Worm (Caenorhabditis elegans): Measurements from ENCODE around the gene snf-12.
A peak's percentile ranks its signal among the peaks of the same experiment; 100 is the strongest.

The snf-12 gene

DNA sequence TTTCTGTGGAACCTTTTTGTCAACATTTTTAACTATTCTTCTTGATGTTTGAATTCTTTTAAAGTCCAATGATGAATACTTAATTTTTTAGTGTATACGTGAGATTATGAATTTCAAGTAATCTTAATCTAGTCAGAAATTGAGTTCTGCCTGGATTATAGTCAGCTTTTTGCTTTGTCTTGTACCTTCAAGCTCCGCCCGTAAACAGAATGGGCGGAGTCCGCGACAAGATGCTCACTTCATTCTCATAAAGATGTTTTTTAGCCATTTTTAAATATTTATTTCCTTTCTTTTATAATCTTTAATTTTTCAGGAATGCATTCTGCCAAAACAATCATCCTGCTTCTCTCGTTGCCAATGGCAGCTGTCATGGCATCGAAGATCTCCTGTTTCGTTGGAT is 47.6 kb downstream of the snf-12 start, which contains the start of gene F47E1.1:
F47E1.1 (plus strand) TSS at position 301 of the 400 bp plus-strand sequence.
- TF ChIP-seq T20F7.1 (GFP tag; optimal IDR thresholded peaks at IDR 0.05) (no peak), daf-12 (tag; optimal IDR thresholded peaks at IDR 0.05) (no peak), madf-9 (GFP tag; conservative IDR thresholded peaks at IDR 0.05) (no peak), R02D3.7 (tag; optimal IDR thresholded peaks at IDR 0.05) (no peak), daf-16 (GFP tag; optimal IDR thresholded peaks at IDR 0.05) (no peak), daf-16 (tag; optimal IDR thresholded peaks at IDR 0.05) (no peak), mes-2 (tag; optimal IDR thresholded peaks at IDR 0.05; ENCODE audit: poor library complexity, severe bottlenecking) (no peak), arid-1 (GFP tag; conservative IDR thresholded peaks at IDR 0.05) (no peak)

DNA sequence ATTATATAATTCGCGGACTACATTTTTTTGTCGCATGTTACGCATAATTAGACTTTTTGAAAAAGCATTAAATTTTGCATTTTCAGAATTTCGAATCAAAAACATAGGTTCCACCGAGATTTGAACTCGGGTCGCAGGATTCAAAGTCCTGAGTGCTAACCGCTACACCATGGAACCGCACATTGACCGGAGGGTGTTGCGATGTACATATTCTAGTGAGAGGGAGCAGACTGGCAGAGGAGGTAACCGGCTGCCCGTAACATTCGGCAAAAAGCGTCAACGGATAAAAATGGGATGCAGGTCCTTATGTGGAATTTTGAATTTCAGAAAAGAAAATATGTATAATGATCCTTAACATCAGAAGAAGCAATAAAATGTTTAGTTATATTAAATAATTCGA is 48.9 kb downstream of the snf-12 start:
- TF ChIP-seq unc-130 (GFP tag; optimal IDR thresholded peaks at IDR 0.05) (no peak), ztf-11 (tag; optimal IDR thresholded peaks at IDR 0.05) (no peak), ama-1 (optimal IDR thresholded peaks at IDR 0.05) (no peak), ZK337.2 (GFP tag; IDR thresholded peaks at IDR 0.05) (no peak), nhr-10 (tag; optimal IDR thresholded peaks at IDR 0.05) (no peak), arid-1 (GFP tag; conservative IDR thresholded peaks at IDR 0.05) (peak; percentile 70; the same call in 1 of the 2 replicates), D1046.2 (GFP tag; IDR thresholded peaks at IDR 0.05) (no peak), spr-3 (GFP tag; optimal IDR thresholded peaks at IDR 0.05) (peak; percentile 6), ctbp-1 (GFP tag; IDR thresholded peaks at IDR 0.05) (no peak; the same call in 1 of the 2 replicates), gei-8 (GFP tag; optimal IDR thresholded peaks at IDR 0.05) (no peak), R02D3.7 (tag; optimal IDR thresholded peaks at IDR 0.05) (no peak), ztf-7 (tag; optimal IDR thresholded peaks at IDR 0.05) (no peak), sdz-12 (GFP tag; optimal IDR thresholded peaks at IDR 0.05) (no peak), dmd-6 (GFP tag; IDR thresholded peaks at IDR 0.05) (peak; percentile 42), ceh-20 (GFP tag; IDR thresholded peaks at IDR 0.05) (0 out of 2 replicates have a peak, but pooled peaks have one; percentile 43), zfp-3 (GFP tag; conservative IDR thresholded peaks at IDR 0.05) (no peak), mxl-3 (GFP tag; optimal IDR thresholded peaks at IDR 0.05) (no peak), zfp-2 (tag; optimal IDR thresholded peaks at IDR 0.05) (no peak), set-16 (GFP tag; IDR thresholded peaks at IDR 0.05) (no peak), ZK546.5 (tag; optimal IDR thresholded peaks at IDR 0.05) (no peak), nhr-48 (tag; optimal IDR thresholded peaks at IDR 0.05) (peak; percentile 36), spr-1 (tag; optimal IDR thresholded peaks at IDR 0.05) (peak; percentile 48), saeg-2 (GFP tag; IDR thresholded peaks at IDR 0.05) (no peak), nhr-237 (tag; optimal IDR thresholded peaks at IDR 0.05) (no peak), vab-7 (GFP tag; IDR thresholded peaks at IDR 0.05) (no peak), Y48G9A.11 (GFP tag; IDR thresholded peaks at IDR 0.05) (no peak), lin-38 (GFP tag; IDR thresholded peaks at IDR 0.05) (no peak; the same call in 1 of the 2 replicates), zag-1 (tag; optimal IDR thresholded peaks at IDR 0.05) (no peak), zip-2 (tag; optimal IDR thresholded peaks at IDR 0.05) (peak; percentile 39), hlh-11 (tag; optimal IDR thresholded peaks at IDR 0.05) (peak; percentile 12), F44E2.7 (GFP tag; IDR thresholded peaks at IDR 0.05) (0 out of 2 replicates have a peak, but pooled peaks have one; percentile 51), snpc-1.2 (GFP tag; IDR thresholded peaks at IDR 0.05) (no peak; the same call in 1 of the 2 replicates), daf-16 (GFP tag; optimal IDR thresholded peaks at IDR 0.05) (peak in 1 of 2 experiments; percentile 79), daf-16 (tag; optimal IDR thresholded peaks at IDR 0.05) (peak; percentile 44), hlh-30 (tag; optimal IDR thresholded peaks at IDR 0.05; ENCODE audit: insufficient read depth) (peak; percentile 28), lin-1 (GFP tag; IDR thresholded peaks at IDR 0.05) (no peak), hif-1 (tag; optimal IDR thresholded peaks at IDR 0.05) (no peak), Y5F2A.4 (GFP tag; optimal IDR thresholded peaks at IDR 0.05) (peak; percentile 30), ceh-82 (tag; optimal IDR thresholded peaks at IDR 0.05) (no peak), mdt-29 (GFP tag; IDR thresholded peaks at IDR 0.05) (no peak), nhr-11 (tag; optimal IDR thresholded peaks at IDR 0.05) (no peak), rbr-2 (tag; optimal IDR thresholded peaks at IDR 0.05) (peak; percentile 36), lin-15B (tag; optimal IDR thresholded peaks at IDR 0.05) (no peak), aly-2 (tag; optimal IDR thresholded peaks at IDR 0.05) (no peak), jun-1 (tag; optimal IDR thresholded peaks at IDR 0.05) (no peak), aha-1 (tag) (peak; percentile 97)

All from whole organism, L4 larva.